Fruit fly (Drosophila melanogaster): ENCODE measurements around the gene Diap1.

DNA sequence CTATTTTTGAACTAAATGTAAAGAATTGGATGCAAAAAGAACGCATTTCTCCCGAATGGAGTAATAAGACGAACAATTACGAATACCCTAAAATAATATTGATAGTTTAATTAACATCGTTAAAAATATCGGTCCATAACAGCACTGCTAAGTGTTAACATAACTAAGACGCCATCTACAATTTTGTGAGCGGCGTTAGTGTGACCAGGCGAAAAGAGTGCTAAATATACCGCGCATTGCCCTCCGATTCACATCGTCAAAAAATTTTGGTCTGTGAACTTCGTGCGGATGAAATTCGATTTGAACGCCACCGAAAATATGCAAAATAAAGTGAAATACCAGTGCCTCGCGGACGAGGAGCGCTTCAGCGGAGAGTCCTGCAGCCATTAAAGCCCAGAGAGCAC is 887 bp upstream of the Diap1 start, which contains the start of gene Mbs:
- TF ChIP-seq CG8478 (optimal IDR thresholded peaks at IDR 0.05) (no peak), CTCF (optimal IDR thresholded peaks at IDR 0.05) (peak; percentile 92)

Data from S2 (cell line).